Fruit fly (Drosophila melanogaster): Measurements from ENCODE around the gene B4.

The B4 gene

DNA sequence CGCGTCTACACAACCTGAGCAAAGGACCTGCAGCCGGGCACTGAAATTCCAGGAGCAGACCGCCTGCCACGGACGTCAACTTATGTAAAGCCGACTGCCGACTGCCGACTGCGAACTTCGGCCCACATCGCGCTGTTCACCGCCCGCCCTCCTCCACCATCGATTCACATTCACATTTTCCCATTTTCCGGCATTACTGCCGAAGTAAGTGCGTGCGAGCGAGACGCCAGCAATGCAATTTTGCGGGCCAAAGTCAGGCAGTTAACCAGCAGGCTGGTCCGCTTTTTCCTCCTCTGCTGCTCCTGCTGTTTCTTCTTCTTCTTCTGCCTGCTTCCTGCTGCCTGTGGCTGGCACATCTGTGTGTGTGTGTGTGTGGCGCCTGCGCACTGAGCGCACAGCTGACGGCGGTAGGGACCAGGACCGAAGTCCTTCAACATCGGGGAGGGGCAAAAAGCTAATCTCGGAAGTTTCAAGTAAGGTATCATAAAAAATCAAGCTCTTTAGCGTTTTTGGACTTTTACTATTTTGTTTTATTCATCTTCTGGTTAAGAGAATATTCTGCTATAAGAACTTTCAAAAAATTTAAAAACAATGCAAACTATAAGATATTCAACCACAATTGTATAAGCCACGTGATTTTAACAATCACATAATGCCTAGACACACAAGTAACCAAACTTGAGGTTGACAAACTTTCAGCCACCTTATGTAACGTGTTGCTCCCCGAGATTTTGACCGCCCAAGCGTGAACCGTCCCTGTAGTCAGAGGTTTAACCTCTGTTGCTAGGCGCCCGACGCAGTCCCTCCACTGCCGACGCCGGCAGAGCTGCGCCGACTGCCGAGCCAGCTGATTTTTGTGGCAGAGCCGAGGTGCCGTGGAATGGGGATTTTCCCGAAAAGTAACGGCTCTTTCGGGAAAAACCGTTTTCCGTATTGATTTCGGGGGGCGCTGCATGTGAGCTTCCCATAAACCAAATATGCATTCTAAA, 1.1 kb downstream of the B4 start (continued):
- TF ChIP-seq Myb (GFP tag; optimal IDR thresholded peaks at IDR 0.05): peak; percentile 26
- TF ChIP-seq row (GFP tag; IDR thresholded peaks at IDR 0.05): peak; percentile 73
- TF ChIP-seq usp (GFP tag; optimal IDR thresholded peaks at IDR 0.05): no peak
- no peak; the same call in 1 of the 2 replicates for TF ChIP-seq inv (GFP tag; IDR thresholded peaks at IDR 0.05; ENCODE audit: partially characterized antibody)
- TF ChIP-seq CG7357 (GFP tag; IDR thresholded peaks at IDR 0.05): no peak
- peak; percentile 52 for TF ChIP-seq CG12769 (tag; optimal IDR thresholded peaks at IDR 0.05)
- TF ChIP-seq Side (GFP tag; optimal IDR thresholded peaks at IDR 0.05): peak; percentile 49
- no peak for TF ChIP-seq fru (optimal IDR thresholded peaks at IDR 0.05)
- TF ChIP-seq CG18599 (GFP tag; optimal IDR thresholded peaks at IDR 0.05): peak; percentile 82
- no peak for TF ChIP-seq croc (GFP tag; conservative IDR thresholded peaks at IDR 0.05)
- peak; percentile 18; the same call in 1 of the 2 replicates for TF ChIP-seq Xrp1 (GFP tag; IDR thresholded peaks at IDR 0.05)
- no peak for TF ChIP-seq CG15479 (GFP tag; optimal IDR thresholded peaks at IDR 0.05)
- TF ChIP-seq abd-A (tag; optimal IDR thresholded peaks at IDR 0.05): peak; percentile 92
- no peak for TF ChIP-seq lbe (GFP tag; optimal IDR thresholded peaks at IDR 0.05)
- TF ChIP-seq crol (GFP tag; IDR thresholded peaks at IDR 0.05): peak; percentile 82
- peak; percentile 13 for TF ChIP-seq cad (GFP tag; optimal IDR thresholded peaks at IDR 0.05)
- TF ChIP-seq CG2116 (GFP tag; optimal IDR thresholded peaks at IDR 0.05): peak; percentile 12
- TF ChIP-seq Hr3 (GFP tag; optimal IDR thresholded peaks at IDR 0.05): peak; percentile 33
- peak; percentile 1 for TF ChIP-seq CG5245 (GFP tag; optimal IDR thresholded peaks at IDR 0.05)
- no peak for TF ChIP-seq CG1024 (GFP tag; IDR thresholded peaks at IDR 0.05)
- no peak for TF ChIP-seq yki (optimal IDR thresholded peaks at IDR 0.05)
- no peak for TF ChIP-seq otp (GFP tag; IDR thresholded peaks at IDR 0.05)
- TF ChIP-seq CG8478 (optimal IDR thresholded peaks at IDR 0.05): no peak
- TF ChIP-seq z (GFP tag; IDR thresholded peaks at IDR 0.05): no peak
- no peak for TF ChIP-seq CG32772 (GFP tag; IDR thresholded peaks at IDR 0.05)
- TF ChIP-seq odd (GFP tag; optimal IDR thresholded peaks at IDR 0.05): no peak
- TF ChIP-seq hth (optimal IDR thresholded peaks at IDR 0.05): no peak
- TF ChIP-seq sim (GFP tag; IDR thresholded peaks at IDR 0.05): no peak
- peak; percentile 7; the same call in 1 of the 3 replicates for TF ChIP-seq Aef1 (GFP tag; IDR thresholded peaks at IDR 0.05)
- TF ChIP-seq knrl (GFP tag; IDR thresholded peaks at IDR 0.05; ENCODE audit: partially characterized antibody): peak; percentile 37; the same call in 2 of the 3 replicates
- peak; percentile 57 for TF ChIP-seq CG13624 (GFP tag; optimal IDR thresholded peaks at IDR 0.05)
- TF ChIP-seq sens-2 (GFP tag; IDR thresholded peaks at IDR 0.05): no peak
- no peak for TF ChIP-seq CG12942 (GFP tag; optimal IDR thresholded peaks at IDR 0.05)
- peak; percentile 15 for TF ChIP-seq CG10654 (GFP tag; optimal IDR thresholded peaks at IDR 0.05)
- TF ChIP-seq sens (GFP tag): peak; percentile 90
- TF ChIP-seq ranshi (GFP tag; IDR thresholded peaks at IDR 0.05): 0 out of 2 replicates have a peak, but pooled peaks have one; percentile 38
- TF ChIP-seq CG10209 (GFP tag; optimal IDR thresholded peaks at IDR 0.05): peak; percentile 67
- peak; percentile 30 for TF ChIP-seq kay (GFP tag; optimal IDR thresholded peaks at IDR 0.05)
- TF ChIP-seq hkb (optimal IDR thresholded peaks at IDR 0.05): no peak
- TF ChIP-seq hkb (GFP tag; IDR thresholded peaks at IDR 0.05): no peak
- peak; percentile 57 for TF ChIP-seq fu2 (GFP tag; optimal IDR thresholded peaks at IDR 0.05)
- TF ChIP-seq CG10959 (GFP tag; IDR thresholded peaks at IDR 0.05): 0 out of 2 replicates have a peak, but pooled peaks have one; percentile 46
- TF ChIP-seq nerfin-1 (tag; optimal IDR thresholded peaks at IDR 0.05): peak; percentile 50
- TF ChIP-seq run (tag; optimal IDR thresholded peaks at IDR 0.05): no peak
- no peak for TF ChIP-seq gsb-n (tag; optimal IDR thresholded peaks at IDR 0.05)
- TF ChIP-seq Sox102F (GFP tag; optimal IDR thresholded peaks at IDR 0.05): peak; percentile 24
- TF ChIP-seq Dref (GFP tag; IDR thresholded peaks at IDR 0.05): no peak
- TF ChIP-seq luna (GFP tag; optimal IDR thresholded peaks at IDR 0.05): peak; percentile 23
- TF ChIP-seq da (GFP tag; optimal IDR thresholded peaks at IDR 0.05): no peak
- peak; percentile 57 for TF ChIP-seq lmd (GFP tag; IDR thresholded peaks at IDR 0.05)
- peak; percentile 92 for TF ChIP-seq Med (GFP tag)

All from whole organism, embryonic.